Worm (Caenorhabditis elegans): ENCODE data around the gene K02E11.5.

- TF ChIP-seq dao-5 (tag; optimal IDR thresholded peaks at IDR 0.05) (no peak), W03F9.2 (tag; optimal IDR thresholded peaks at IDR 0.05) (no peak), him-1 (tag; optimal IDR thresholded peaks at IDR 0.05) (no peak)
Measured at ce11 chrV:14240694-14241201, 11.4 kb upstream of the K02E11.5 start, which contains the start of gene K02E11.10.

Measured in whole organism, L4/young adult.